Worm (Caenorhabditis elegans) whole organism, young adult: ENCODE measurements around the gene F45C12.17.

ENCODE experiments used
- C06A6.2 ChIP-seq: fragments of 200-800 bp; sonication (Bioruptor generic); conservative IDR thresholded peaks from 2 replicates; pipeline ENCODE4 v1.3.6; 2022; ENCODE audit warnings: missing genetic modification characterization, missing compliant biosample characterization
- aptf-2 ChIP-seq: fragments of 200-800 bp; sonication (Bioruptor generic); conservative IDR thresholded peaks from 2 replicates; pipeline ENCODE4 v1.3.6; 2022; ENCODE audit warnings: missing genetic modification reagents, missing genetic modification characterization, missing compliant biosample characterization
- attf-6 ChIP-seq: fragments of 200-800 bp; sonication (Bioruptor generic); IDR thresholded peaks from 2 replicates; pipeline ENCODE4 v1.3.6; 2022; ENCODE audit warnings: missing genetic modification reagents, missing genetic modification characterization, missing compliant biosample characterization
- efl-1 ChIP-seq: fragments of 150-350 bp; optimal IDR thresholded peaks from 2 replicates; lab custom pipeline; 2014; ENCODE audit warnings: missing biosample characterization, missing genetic modification reagents, missing genetic modification characterization
- nhr-90 ChIP-seq: sonication (generic microtip); optimal IDR thresholded peaks from 2 replicates; lab custom pipeline; 2016; ENCODE audit warnings: missing genotype, mild to moderate bottlenecking, missing genetic modification characterization, missing compliant biosample characterization
- snpc-4 ChIP-seq, 5 experiments: fragments of 150-350 bp in 1 of 5; sonication (generic microtip) in 4 of 5; optimal IDR thresholded peaks; 2 replicates each; lab custom pipeline; 2014 to 2018; ENCODE audit warnings: missing genetic modification characterization in 5 of 5, missing biosample characterization in 3 of 5, antibody characterized with exemption in 2 of 5, mild to moderate bottlenecking in 2 of 5, missing compliant biosample characterization in 2 of 5, missing genotype in 2 of 5, moderate library complexity in 2 of 5, missing genetic modification reagents in 1 of 5

ce11 chrII:1709959-1710358 is 16.0 kb upstream of the F45C12.17 start, which contains the start of gene fbxa-184:
- TF ChIP-seq aptf-2 (GFP tag; lab: Robert Waterston, UW) (peak; percentile 81), attf-6 (GFP tag; lab: Robert Waterston, UW) (no peak), nhr-90 (tag; lab: Kevin White, UChicago) (no peak), snpc-4 (GFP tag; optimal IDR thresholded peaks at IDR 0.05; lab: Kevin White, UChicago) (no peak), snpc-4 (tag; optimal IDR thresholded peaks at IDR 0.05; lab: Kevin White, UChicago) (no peak), efl-1 (GFP tag; lab: Kevin White, UChicago) (no peak), C06A6.2 (GFP tag; lab: Robert Waterston, UW) (no peak)
